Worm (Caenorhabditis elegans): ENCODE results near the gene C28H8.2.

The C28H8.2 gene

DNA sequence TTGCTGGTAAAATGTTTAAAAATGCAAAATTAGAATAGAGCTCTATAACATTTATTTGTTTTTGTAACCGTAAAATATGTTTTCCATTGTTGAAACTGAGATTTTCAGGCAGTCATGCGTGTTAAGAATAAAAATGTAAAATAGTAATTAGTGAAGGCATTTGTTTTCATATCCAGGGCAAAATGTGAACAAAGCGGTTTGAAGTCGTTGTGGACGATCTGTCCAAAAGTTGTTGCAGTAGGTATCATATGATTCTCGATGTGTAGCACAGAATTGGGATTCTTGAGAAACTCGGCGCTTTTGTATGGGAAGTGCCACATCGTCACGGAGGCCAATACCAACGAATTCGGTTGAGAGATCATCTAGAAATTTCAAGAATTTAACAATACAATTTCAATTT lies 37.8 kb upstream of the C28H8.2 start:
- TF ChIP-seq blmp-1 (tag; optimal IDR thresholded peaks at IDR 0.05) (no peak), unc-120 (tag; optimal IDR thresholded peaks at IDR 0.05; ENCODE audit: poor library complexity, severe bottlenecking) (no peak), lsy-2 (tag; optimal IDR thresholded peaks at IDR 0.05) (no peak), pha-4 (tag; optimal IDR thresholded peaks at IDR 0.05) (no peak), elt-1 (tag; optimal IDR thresholded peaks at IDR 0.05; ENCODE audit: borderline replicate concordance, insufficient read depth) (no peak), ztf-11 (tag; optimal IDR thresholded peaks at IDR 0.05) (no peak), hlh-1 (tag; optimal IDR thresholded peaks at IDR 0.05) (no peak), ceh-43 (GFP tag; optimal IDR thresholded peaks at IDR 0.05) (no peak), bed-3 (GFP tag; optimal IDR thresholded peaks at IDR 0.05) (no peak), lin-13 (tag; optimal IDR thresholded peaks at IDR 0.05) (no peak), ham-2 (GFP tag; optimal IDR thresholded peaks at IDR 0.05) (no peak)

ce11 chrIII:5882823-5883222 lies 37.3 kb upstream of the C28H8.2 start, which contains the start of gene F01F1.14:
TSS of gene F01F1.14 (minus strand) at chrIII:5882923.
- TF ChIP-seq lin-32 (GFP tag; optimal IDR thresholded peaks at IDR 0.05) (no peak), ztf-11 (tag; optimal IDR thresholded peaks at IDR 0.05) (no peak)

- TF ChIP-seq nhr-2 (tag; optimal IDR thresholded peaks at IDR 0.05) (no peak), ceh-39 (tag; optimal IDR thresholded peaks at IDR 0.05) (no peak), snpc-4 (tag; optimal IDR thresholded peaks at IDR 0.05) (no peak)
These were observed 36.6 kb upstream of the C28H8.2 start for ce11 chrIII:5883517-5883916.

- TF ChIP-seq nhr-2 (tag; optimal IDR thresholded peaks at IDR 0.05) (no peak), cnd-1 (tag; optimal IDR thresholded peaks at IDR 0.05) (no peak), pha-4 (tag; optimal IDR thresholded peaks at IDR 0.05) (no peak), nhr-12 (tag; optimal IDR thresholded peaks at IDR 0.05) (no peak), mab-5 (tag; optimal IDR thresholded peaks at IDR 0.05) (no peak), unc-62 (GFP tag; optimal IDR thresholded peaks at IDR 0.05) (no peak), nhr-237 (tag; optimal IDR thresholded peaks at IDR 0.05) (no peak), mep-1 (tag; optimal IDR thresholded peaks at IDR 0.05) (no peak), ceh-83 (GFP tag; optimal IDR thresholded peaks at IDR 0.05) (no peak), lin-13 (tag; optimal IDR thresholded peaks at IDR 0.05) (no peak)
These were observed 36.1 kb upstream of the C28H8.2 start, which contains the start of gene C28H8.5 for ce11 chrIII:5884007-5884406. TSS of gene C28H8.5 (plus strand) at chrIII:5884307.

- TF ChIP-seq nhr-12 (tag; optimal IDR thresholded peaks at IDR 0.05) (no peak), nhr-2 (tag; optimal IDR thresholded peaks at IDR 0.05) (no peak), lin-32 (GFP tag; optimal IDR thresholded peaks at IDR 0.05) (no peak), zip-8 (tag; optimal IDR thresholded peaks at IDR 0.05) (no peak), drap-1 (GFP tag; optimal IDR thresholded peaks at IDR 0.05) (no peak), sptf-1 (tag; optimal IDR thresholded peaks at IDR 0.05) (no peak), mab-5 (tag; optimal IDR thresholded peaks at IDR 0.05) (no peak), ceh-39 (tag; optimal IDR thresholded peaks at IDR 0.05) (no peak), nhr-28 (tag; optimal IDR thresholded peaks at IDR 0.05) (no peak), blmp-1 (tag; optimal IDR thresholded peaks at IDR 0.05) (no peak), unc-39 (tag; optimal IDR thresholded peaks at IDR 0.05) (no peak)
These were observed 35.7 kb upstream of the C28H8.2 start for ce11 chrIII:5884459-5884858.

ce11 chrIII:5886893-5887292 lies 33.2 kb upstream of the C28H8.2 start, which contains the start of gene C28H8.7:
TSS of gene C28H8.7 (minus strand) at chrIII:5886993.
- no peak for TF ChIP-seq ceh-43 (GFP tag; optimal IDR thresholded peaks at IDR 0.05)
- TF ChIP-seq elt-3 (tag; optimal IDR thresholded peaks at IDR 0.05): no peak
- TF ChIP-seq sptf-1 (tag; optimal IDR thresholded peaks at IDR 0.05): no peak
- no peak for TF ChIP-seq blmp-1 (tag; optimal IDR thresholded peaks at IDR 0.05)
- no peak for TF ChIP-seq lin-32 (GFP tag; optimal IDR thresholded peaks at IDR 0.05)
- TF ChIP-seq unc-39 (tag; optimal IDR thresholded peaks at IDR 0.05): no peak
- TF ChIP-seq nhr-76 (tag; optimal IDR thresholded peaks at IDR 0.05): no peak
- no peak for TF ChIP-seq elt-1 (tag; optimal IDR thresholded peaks at IDR 0.05; ENCODE audit: borderline replicate concordance, insufficient read depth)
- no peak for TF ChIP-seq flh-1 (GFP tag; optimal IDR thresholded peaks at IDR 0.05)
- no peak for TF ChIP-seq sem-2 (GFP tag; optimal IDR thresholded peaks at IDR 0.05)
- TF ChIP-seq ceh-39 (tag; optimal IDR thresholded peaks at IDR 0.05): no peak
- TF ChIP-seq ham-2 (GFP tag; optimal IDR thresholded peaks at IDR 0.05): no peak
- no peak for TF ChIP-seq ztf-11 (tag; optimal IDR thresholded peaks at IDR 0.05)

Data from whole organism, mixed stage, embryonic.